Worm (Caenorhabditis elegans) whole organism, late embryonic: ENCODE data around the gene gcn-2.

Source experiments
- ceh-18 ChIP-seq: sonication (generic microtip); optimal IDR thresholded peaks from 2 replicates; lab custom pipeline; 2016; ENCODE audit warnings: missing genetic modification characterization, missing compliant biosample characterization
- che-1 ChIP-seq: sonication (generic microtip); optimal IDR thresholded peaks from 2 replicates; lab custom pipeline; 2016; ENCODE audit warnings: mild to moderate bottlenecking, missing genetic modification characterization, missing compliant biosample characterization
- elt-2 ChIP-seq: sonication (generic microtip); optimal IDR thresholded peaks from 2 replicates; lab custom pipeline; 2016; ENCODE audit warnings: missing genetic modification reagents, missing genetic modification characterization, missing compliant biosample characterization
- sox-2 ChIP-seq: fragments of 200-800 bp; sonication (Bioruptor generic); IDR thresholded peaks from 2 replicates; pipeline ENCODE4 v1.3.6; 2022; ENCODE audit warnings: missing genetic modification reagents, missing genetic modification characterization, missing compliant biosample characterization
- tbx-2 ChIP-seq: sonication (generic microtip); optimal IDR thresholded peaks from 2 replicates; lab custom pipeline; 2016; ENCODE audit warnings: missing genetic modification characterization, missing compliant biosample characterization
- tbx-7 ChIP-seq: sonication (generic microtip); optimal IDR thresholded peaks from 2 replicates; lab custom pipeline; 2016; ENCODE audit warnings: missing genotype, missing genetic modification characterization, missing compliant biosample characterization

DNA sequence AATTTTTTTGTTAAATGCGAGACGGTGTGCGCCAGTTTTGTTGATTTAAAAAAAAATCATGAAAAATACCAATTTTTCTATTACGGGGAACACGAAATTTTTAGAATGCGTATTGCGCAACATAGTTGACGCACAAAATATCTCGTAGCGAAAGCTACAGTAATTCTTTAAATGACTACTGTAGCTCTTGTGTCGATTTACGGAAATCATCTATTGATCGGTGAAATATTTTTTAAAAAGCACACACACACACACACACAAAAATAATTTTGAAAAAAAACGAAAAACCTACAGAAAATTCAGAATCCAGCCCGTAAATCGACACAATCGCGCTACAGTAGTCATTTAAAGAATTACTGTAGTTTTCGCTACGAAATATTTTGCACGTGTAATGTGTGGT lies 7.9 kb downstream of the gcn-2 start:
- TF ChIP-seq elt-2 (tag; lab: Kevin White, UChicago) (no peak), tbx-7 (tag; lab: Kevin White, UChicago) (no peak), tbx-2 (tag; lab: Kevin White, UChicago) (no peak), che-1 (tag; lab: Kevin White, UChicago) (no peak), ceh-18 (tag; lab: Kevin White, UChicago) (no peak), sox-2 (GFP tag; lab: Robert Waterston, UW) (no peak)
